Worm (Caenorhabditis elegans) whole organism, L4 larva: Measurements from ENCODE around the gene smvt-1.

ENCODE experiments used
- Y5F2A.4 ChIP-seq: fragments of 200-800 bp; sonication (Bioruptor generic); optimal IDR thresholded peaks from 2 replicates; lab custom pipeline; 2018; ENCODE audit warnings: mild to moderate bottlenecking, missing genetic modification characterization, missing compliant biosample characterization
- aha-1 ChIP-seq: fragments of 150-350 bp; peaks from one replicate; lab custom pipeline; 2014; ENCODE audit warnings: missing biosample characterization, missing genetic modification characterization
- aly-2 ChIP-seq: sonication (generic microtip); optimal IDR thresholded peaks from 2 replicates; lab custom pipeline; 2018; ENCODE audit warnings: missing biosample characterization, missing genetic modification characterization
- arid-1 ChIP-seq: fragments of 200-800 bp; sonication (Bioruptor generic); conservative IDR thresholded peaks from 2 replicates; pipeline ENCODE4 v1.3.6; 2022; ENCODE audit warnings: missing genetic modification reagents, missing genetic modification characterization, missing compliant biosample characterization
- ctbp-1 ChIP-seq: fragments of 200-800 bp; sonication (Bioruptor generic); IDR thresholded peaks from 2 replicates; pipeline ENCODE4 v1.3.6; 2022; ENCODE audit warnings: missing genetic modification reagents, missing genetic modification characterization, missing compliant biosample characterization
- daf-16 ChIP-seq, 3 experiments: sonication (generic microtip); optimal IDR thresholded peaks; 2 replicates each; lab custom pipeline; 2016 to 2017; ENCODE audit warnings: missing genetic modification characterization in 3 of 3, missing genetic modification reagents in 3 of 3, mild to moderate bottlenecking in 2 of 3, missing compliant biosample characterization in 2 of 3, missing biosample characterization in 1 of 3, moderate library complexity in 1 of 3
- dmd-6 ChIP-seq: fragments of 200-800 bp; sonication (Bioruptor generic); IDR thresholded peaks from 2 replicates; pipeline ENCODE4 v1.3.6; 2022; ENCODE audit warnings: missing genetic modification reagents, missing genetic modification characterization, missing compliant biosample characterization
- dmd-9 ChIP-seq: fragments of 200-800 bp; sonication (Bioruptor generic); IDR thresholded peaks from 2 replicates; pipeline ENCODE4 v1.3.6; 2022; ENCODE audit warnings: missing genetic modification reagents, missing genetic modification characterization, missing compliant biosample characterization
- duxl-1 ChIP-seq: sonication (generic microtip); optimal IDR thresholded peaks from 2 replicates; lab custom pipeline; 2016; ENCODE audit warnings: mild to moderate bottlenecking, missing genetic modification characterization, moderate library complexity, missing compliant biosample characterization; ENCODE audit not compliant: poor library complexity
- dve-1 ChIP-seq: sonication (generic microtip); optimal IDR thresholded peaks from 2 replicates; lab custom pipeline; 2017; ENCODE audit warnings: antibody characterized with exemption, mild to moderate bottlenecking, missing genetic modification characterization, missing compliant biosample characterization; ENCODE audit not compliant: insufficient read depth
- egl-43 ChIP-seq: fragments of 200-800 bp; sonication (Bioruptor generic); IDR thresholded peaks from 2 replicates; pipeline ENCODE4 v1.3.6; 2022; ENCODE audit warnings: missing genetic modification reagents, missing genetic modification characterization, missing compliant biosample characterization
- hif-1 ChIP-seq, 2 experiments: sonication (generic microtip); optimal IDR thresholded peaks; 2 replicates each; lab custom pipeline; 2016 to 2017; ENCODE audit warnings: missing compliant biosample characterization in 2 of 2, missing genetic modification characterization in 2 of 2, missing genetic modification reagents in 2 of 2, missing genotype in 2 of 2, mild to moderate bottlenecking in 1 of 2
- hlh-11 ChIP-seq: fragments of 200-800 bp; sonication (Bioruptor generic); optimal IDR thresholded peaks from 2 replicates; lab custom pipeline; 2018; ENCODE audit warnings: mild to moderate bottlenecking, missing genetic modification characterization, missing compliant biosample characterization
- hlh-30 ChIP-seq: sonication (generic microtip); optimal IDR thresholded peaks from 2 replicates; lab custom pipeline; 2017; ENCODE audit warnings: antibody characterized with exemption, mild to moderate bottlenecking, missing genetic modification characterization, missing compliant biosample characterization; ENCODE audit not compliant: insufficient read depth
- hmg-1.1 ChIP-seq: fragments of 200-800 bp; sonication (Bioruptor generic); IDR thresholded peaks from 2 replicates; pipeline ENCODE4 v1.3.6; 2022; ENCODE audit warnings: missing genetic modification reagents, missing genetic modification characterization, missing compliant biosample characterization
- jun-1 ChIP-seq: fragments of 150-350 bp; optimal IDR thresholded peaks from 2 replicates; lab custom pipeline; 2014; ENCODE audit warnings: missing biosample characterization, missing genetic modification reagents, missing genetic modification characterization
- lim-7 ChIP-seq: fragments of 200-800 bp; sonication (Bioruptor generic); IDR thresholded peaks from 2 replicates; pipeline ENCODE4 v1.3.6; 2022; ENCODE audit warnings: missing genetic modification characterization, missing compliant biosample characterization
- lin-1 ChIP-seq: fragments of 200-800 bp; sonication (Bioruptor generic); IDR thresholded peaks from 2 replicates; pipeline ENCODE4 v1.3.6; 2022; ENCODE audit warnings: missing genetic modification reagents, missing genetic modification characterization, missing compliant biosample characterization
- lin-13 ChIP-seq: fragments of 150-350 bp; optimal IDR thresholded peaks from 2 replicates; lab custom pipeline; 2014; ENCODE audit warnings: missing biosample characterization, missing genetic modification reagents, missing genetic modification characterization
- lin-38 ChIP-seq: fragments of 200-800 bp; sonication (Bioruptor generic); IDR thresholded peaks from 2 replicates; pipeline ENCODE4 v1.3.6; 2022; ENCODE audit warnings: missing genetic modification reagents, missing genetic modification characterization, missing compliant biosample characterization
- lsy-2 ChIP-seq, 2 experiments: fragments of 150-350 bp in 1 of 2; sonication (generic microtip) in 1 of 2; optimal IDR thresholded peaks; 2 replicates each; lab custom pipeline; 2014 to 2017; ENCODE audit warnings: missing biosample characterization in 2 of 2, missing genetic modification characterization in 2 of 2
- madf-5 ChIP-seq, 2 experiments: fragments of 200-800 bp; sonication (Bioruptor generic); IDR thresholded peaks; 2 replicates each; pipeline ENCODE4 v1.3.6; 2022; ENCODE audit warnings: missing compliant biosample characterization in 2 of 2, missing genetic modification characterization in 2 of 2
- mdl-1 ChIP-seq, 2 experiments: fragments of 150-350 bp in 1 of 2; sonication (generic microtip) in 1 of 2; optimal IDR thresholded peaks; 2 replicates each; lab custom pipeline; 2014 to 2017; ENCODE audit warnings: missing biosample characterization in 2 of 2, missing genetic modification characterization in 2 of 2
- mep-1 ChIP-seq: fragments of 150-350 bp; sonication (generic microtip); optimal IDR thresholded peaks from 3 replicates; lab custom pipeline; 2014; ENCODE audit warnings: missing biosample characterization, missing genetic modification characterization
- mxl-2 ChIP-seq: fragments of 200-800 bp; sonication (Bioruptor generic); conservative IDR thresholded peaks from 2 replicates; pipeline ENCODE4 v1.3.6; 2022; ENCODE audit warnings: missing genetic modification reagents, missing genetic modification characterization, missing compliant biosample characterization
- mxl-3 ChIP-seq: fragments of 200-800 bp; sonication (Bioruptor generic); optimal IDR thresholded peaks from 2 replicates; lab custom pipeline; 2018; ENCODE audit warnings: mild to moderate bottlenecking, missing genetic modification characterization, missing compliant biosample characterization
- nhr-10 ChIP-seq: fragments of 150-350 bp; optimal IDR thresholded peaks from 2 replicates; lab custom pipeline; 2014; ENCODE audit warnings: missing biosample characterization, missing genetic modification characterization
- nhr-102 ChIP-seq: sonication (generic microtip); optimal IDR thresholded peaks from 2 replicates; lab custom pipeline; 2016; ENCODE audit warnings: mild to moderate bottlenecking, missing genetic modification characterization, moderate library complexity, missing compliant biosample characterization
- nhr-11 ChIP-seq: fragments of 150-350 bp; optimal IDR thresholded peaks from 2 replicates; lab custom pipeline; 2014; ENCODE audit warnings: missing biosample characterization, missing genetic modification characterization
- nhr-111 ChIP-seq: fragments of 200-800 bp; sonication (Bioruptor generic); optimal IDR thresholded peaks from 2 replicates; lab custom pipeline; 2018; ENCODE audit warnings: mild to moderate bottlenecking, missing genetic modification characterization, missing compliant biosample characterization
- nhr-237 ChIP-seq: sonication (generic microtip); optimal IDR thresholded peaks from 2 replicates; lab custom pipeline; 2017; ENCODE audit warnings: missing biosample characterization, missing genetic modification characterization
- nhr-25 ChIP-seq: sonication (generic microtip); optimal IDR thresholded peaks from 2 replicates; lab custom pipeline; 2017; ENCODE audit warnings: missing genetic modification characterization, mild to moderate bottlenecking, missing compliant biosample characterization, antibody characterized with exemption, moderate library complexity, borderline replicate concordance; ENCODE audit not compliant: insufficient read depth
- nhr-28 ChIP-seq: fragments of 150-350 bp; optimal IDR thresholded peaks from 2 replicates; lab custom pipeline; 2014; ENCODE audit warnings: missing biosample characterization, missing genetic modification characterization
- nhr-41 ChIP-seq: fragments of 200-800 bp; sonication (Bioruptor generic); IDR thresholded peaks from 2 replicates; pipeline ENCODE4 v1.3.6; 2022; ENCODE audit warnings: missing genetic modification reagents, missing genetic modification characterization, missing compliant biosample characterization
- nhr-48 ChIP-seq: sonication (generic microtip); optimal IDR thresholded peaks from 2 replicates; lab custom pipeline; 2016; ENCODE audit warnings: mild to moderate bottlenecking, missing genetic modification characterization, missing compliant biosample characterization
- nhr-6 ChIP-seq: fragments of 150-350 bp; optimal IDR thresholded peaks from 2 replicates; lab custom pipeline; 2014; ENCODE audit warnings: missing biosample characterization, missing genetic modification characterization
- pha-4 ChIP-seq, 2 experiments: fragments of 150-350 bp in 1 of 2; fragments of 200-800 bp in 1 of 2; sonication (Bioruptor generic) in 1 of 2; IDR thresholded peaks in 1 of 2; optimal IDR thresholded peaks in 1 of 2; 2 replicates each; pipeline versions ENCODE4 v1.3.6 to Lab custom; 2014 to 2022; ENCODE audit warnings: missing genetic modification characterization in 2 of 2, missing genetic modification reagents in 2 of 2, missing biosample characterization in 1 of 2, missing compliant biosample characterization in 1 of 2
- rbr-2 ChIP-seq: sonication (generic microtip); optimal IDR thresholded peaks from 2 replicates; lab custom pipeline; 2016; ENCODE audit warnings: missing genotype, missing genetic modification characterization, missing compliant biosample characterization
- sdz-12 ChIP-seq: fragments of 200-800 bp; sonication (Bioruptor generic); optimal IDR thresholded peaks from 2 replicates; lab custom pipeline; 2018; ENCODE audit warnings: mild to moderate bottlenecking, missing genetic modification characterization, missing compliant biosample characterization
- snpc-4 ChIP-seq: fragments of 150-350 bp; optimal IDR thresholded peaks from 2 replicates; lab custom pipeline; 2014; ENCODE audit warnings: missing biosample characterization, missing genetic modification characterization
- tag-97 ChIP-seq: fragments of 200-800 bp; sonication (Bioruptor generic); IDR thresholded peaks from 2 replicates; pipeline ENCODE4 v1.3.6; 2022; ENCODE audit warnings: missing genetic modification characterization, missing compliant biosample characterization
- unc-130 ChIP-seq: sonication (generic microtip); optimal IDR thresholded peaks from 2 replicates; lab custom pipeline; 2016; ENCODE audit warnings: missing genetic modification reagents, missing genetic modification characterization, missing compliant biosample characterization
- unc-62 ChIP-seq, 3 experiments: fragments of 150-350 bp in 1 of 3; sonication (generic microtip); optimal IDR thresholded peaks in 2 of 3; peaks in 1 of 3; 1 replicate in 1 of 3; 2 replicates in 2 of 3; lab custom pipeline; 2014 to 2017; ENCODE audit warnings: missing biosample characterization in 3 of 3, missing genetic modification characterization in 3 of 3, missing genetic modification reagents in 3 of 3, missing genotype in 1 of 3
- vab-7 ChIP-seq: fragments of 200-800 bp; sonication (Bioruptor generic); IDR thresholded peaks from 2 replicates; pipeline ENCODE4 v1.3.6; 2022; ENCODE audit warnings: missing genetic modification reagents, missing genetic modification characterization, missing compliant biosample characterization
- zag-1 ChIP-seq: fragments of 150-350 bp; optimal IDR thresholded peaks from 2 replicates; lab custom pipeline; 2014; ENCODE audit warnings: missing biosample characterization, missing genetic modification characterization
- zfp-2 ChIP-seq: sonication (generic microtip); optimal IDR thresholded peaks from 2 replicates; lab custom pipeline; 2016; ENCODE audit warnings: mild to moderate bottlenecking, missing genetic modification characterization, missing compliant biosample characterization
- zip-11 ChIP-seq: fragments of 200-800 bp; sonication (Bioruptor generic); IDR thresholded peaks from 2 replicates; pipeline ENCODE4 v1.3.6; 2022; ENCODE audit warnings: missing genetic modification characterization, missing compliant biosample characterization

The smvt-1 gene

DNA sequence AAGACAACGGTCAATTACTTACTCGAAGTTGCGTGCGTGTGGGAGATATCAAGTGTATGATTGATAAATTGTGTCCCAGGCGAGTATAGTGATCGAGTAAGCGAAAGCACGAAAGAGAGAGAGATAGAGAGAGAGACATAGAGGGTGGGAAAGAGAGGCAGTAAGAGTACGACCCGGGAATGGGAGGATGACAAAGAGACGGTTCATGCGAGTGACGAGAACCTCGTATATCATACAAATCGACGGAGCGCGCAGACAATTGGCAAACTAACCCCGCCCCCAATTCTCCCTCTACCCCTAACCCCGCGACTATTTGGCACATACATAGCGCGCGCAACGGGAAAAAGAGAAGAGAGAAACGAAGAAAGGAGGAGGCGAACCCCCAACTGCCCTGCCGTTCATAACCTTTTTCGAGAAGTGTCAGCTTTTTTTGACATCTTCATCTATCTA is 52.9 kb downstream of the smvt-1 start, which contains the start of gene rabr-1:
Gene rabr-1, plus strand, starts transcription at position 316 of the 450 bp plus-strand sequence.
- TF ChIP-seq mxl-2 (GFP tag; lab: Robert Waterston, UW): no peak
- TF ChIP-seq dmd-9 (GFP tag; lab: Robert Waterston, UW): no peak
- TF ChIP-seq nhr-111: no peak
- TF ChIP-seq hlh-30 (tag; lab: Kevin White, UChicago): peak; percentile 41
- TF ChIP-seq zag-1 (tag; lab: Kevin White, UChicago): no peak
- TF ChIP-seq hlh-11 (tag; lab: Kevin White, UChicago): peak; percentile 64
- TF ChIP-seq Y5F2A.4 (GFP tag; lab: Kevin White, UChicago): no peak
- TF ChIP-seq snpc-4 (tag; lab: Kevin White, UChicago): no peak
- no peak for TF ChIP-seq lin-38 (GFP tag; lab: Robert Waterston, UW)
- TF ChIP-seq arid-1 (GFP tag; lab: Robert Waterston, UW): no peak
- TF ChIP-seq unc-130: no peak
- TF ChIP-seq rbr-2 (tag; lab: Kevin White, UChicago): peak; percentile 8
- no peak for TF ChIP-seq daf-16 (GFP tag; optimal IDR thresholded peaks at IDR 0.05; lab: Kevin White, UChicago)
- TF ChIP-seq daf-16 (tag; optimal IDR thresholded peaks at IDR 0.05; lab: Kevin White, UChicago): peak; percentile 8
- TF ChIP-seq dmd-6 (GFP tag; lab: Robert Waterston, UW): peak; percentile 38; the same call in 1 of the 2 replicates
- no peak for TF ChIP-seq zfp-2 (tag; lab: Kevin White, UChicago)
- no peak for TF ChIP-seq nhr-6
- peak; percentile 59 for TF ChIP-seq mxl-3
- peak; percentile 54; the same call in 1 of the 2 replicates for TF ChIP-seq hmg-1.1 (GFP tag; lab: Robert Waterston, UW)
- TF ChIP-seq madf-5 (GFP tag; IDR thresholded peaks at IDR 0.05; lab: Robert Waterston, UW): no peak
- peak; percentile 13 for TF ChIP-seq duxl-1
- no peak for TF ChIP-seq sdz-12 (GFP tag; lab: Kevin White, UChicago)
- no peak for TF ChIP-seq tag-97 (GFP tag; lab: Robert Waterston, UW)
- TF ChIP-seq pha-4 (GFP tag; IDR thresholded peaks at IDR 0.05; lab: Robert Waterston, UW): peak; percentile 33; the same call in 1 of the 2 replicates
- no peak for TF ChIP-seq pha-4 (tag; optimal IDR thresholded peaks at IDR 0.05; lab: Kevin White, UChicago)
- TF ChIP-seq jun-1 (tag; lab: Kevin White, UChicago): no peak
- TF ChIP-seq aha-1 (tag; lab: Kevin White, UChicago): peak; percentile 96
- no peak for TF ChIP-seq nhr-48
- TF ChIP-seq nhr-25 (tag; lab: Kevin White, UChicago): peak; percentile 36
- TF ChIP-seq hif-1 (tag; optimal IDR thresholded peaks at IDR 0.05; lab: Kevin White, UChicago): no peak
- TF ChIP-seq dve-1 (tag; lab: Kevin White, UChicago): peak; percentile 42
- TF ChIP-seq mdl-1 (tag; optimal IDR thresholded peaks at IDR 0.05; lab: Kevin White, UChicago): peak in 1 of 2 experiments; percentile 31
- TF ChIP-seq vab-7 (GFP tag; lab: Robert Waterston, UW): no peak
- no peak for TF ChIP-seq lim-7
- TF ChIP-seq lin-1 (GFP tag; lab: Robert Waterston, UW): no peak
- TF ChIP-seq mep-1 (tag; lab: Kevin White, UChicago): peak; percentile 66
- no peak for TF ChIP-seq aly-2 (tag; lab: Kevin White, UChicago)
- 0 out of 2 replicates have a peak, but pooled peaks have one; percentile 48 for TF ChIP-seq nhr-41
- TF ChIP-seq egl-43 (GFP tag; lab: Robert Waterston, UW): 0 out of 2 replicates have a peak, but pooled peaks have one; percentile 49
- TF ChIP-seq unc-62 (GFP tag; optimal IDR thresholded peaks at IDR 0.05 in 1 of 2; lab: Kevin White, UChicago): peak in 1 of 2 experiments; percentile 98
- no peak for TF ChIP-seq unc-62 (tag; optimal IDR thresholded peaks at IDR 0.05; lab: Kevin White, UChicago)
- no peak for TF ChIP-seq lsy-2 (tag; optimal IDR thresholded peaks at IDR 0.05; lab: Kevin White, UChicago)
- no peak for TF ChIP-seq zip-11 (GFP tag; lab: Robert Waterston, UW)
- peak; percentile 30 for TF ChIP-seq nhr-11 (tag; lab: Kevin White, UChicago)
- TF ChIP-seq nhr-102 (tag; lab: Kevin White, UChicago): no peak
- TF ChIP-seq lin-13 (GFP tag; lab: Kevin White, UChicago): no peak
- peak; percentile 38 for TF ChIP-seq nhr-10
- peak; percentile 64; the same call in 1 of the 2 replicates for TF ChIP-seq ctbp-1 (GFP tag; lab: Robert Waterston, UW)
- TF ChIP-seq nhr-28: peak; percentile 82
- no peak for TF ChIP-seq nhr-237 (tag; lab: Kevin White, UChicago)
